Worm (Caenorhabditis elegans) whole organism, late embryonic: Measurements from ENCODE around the gene T07D3.4.

Source experiments
- K02D7.2 ChIP-seq: sonication (generic microtip); optimal IDR thresholded peaks from 2 replicates; lab custom pipeline; 2017; ENCODE audit warnings: mild to moderate bottlenecking, missing genetic modification characterization, missing compliant biosample characterization
- Y22D7AL.16 ChIP-seq: sonication (generic microtip); optimal IDR thresholded peaks from 2 replicates; lab custom pipeline; 2016; ENCODE audit warnings: missing genetic modification characterization, missing compliant biosample characterization
- ceh-19 ChIP-seq: fragments of 200-800 bp; sonication (Bioruptor generic); optimal IDR thresholded peaks from 2 replicates; lab custom pipeline; 2018; ENCODE audit warnings: mild to moderate bottlenecking, missing genetic modification characterization, missing compliant biosample characterization
- ceh-24 ChIP-seq: sonication (generic microtip); optimal IDR thresholded peaks from 2 replicates; lab custom pipeline; 2016; ENCODE audit warnings: mild to moderate bottlenecking, missing genetic modification characterization, missing compliant biosample characterization
- ceh-31 ChIP-seq: sonication (generic microtip); optimal IDR thresholded peaks from 2 replicates; lab custom pipeline; 2016; ENCODE audit warnings: missing genetic modification characterization, missing compliant biosample characterization
- ceh-34 ChIP-seq: sonication (generic microtip); optimal IDR thresholded peaks from 2 replicates; lab custom pipeline; 2016; ENCODE audit warnings: mild to moderate bottlenecking, missing genetic modification characterization, missing compliant biosample characterization
- ceh-45 ChIP-seq: fragments of 200-800 bp; sonication (Bioruptor generic); IDR thresholded peaks from 2 replicates; pipeline ENCODE4 v1.3.6; 2022; ENCODE audit warnings: missing genetic modification reagents, missing genetic modification characterization, missing compliant biosample characterization
- che-1 ChIP-seq: sonication (generic microtip); optimal IDR thresholded peaks from 2 replicates; lab custom pipeline; 2016; ENCODE audit warnings: mild to moderate bottlenecking, missing genetic modification characterization, missing compliant biosample characterization
- dve-1 ChIP-seq: sonication (generic microtip); optimal IDR thresholded peaks from 2 replicates; lab custom pipeline; 2017; ENCODE audit warnings: antibody characterized with exemption, mild to moderate bottlenecking, missing genetic modification characterization, missing compliant biosample characterization
- elt-2 ChIP-seq: sonication (generic microtip); optimal IDR thresholded peaks from 2 replicates; lab custom pipeline; 2016; ENCODE audit warnings: missing genetic modification reagents, missing genetic modification characterization, missing compliant biosample characterization
- elt-4 ChIP-seq: sonication (generic microtip); optimal IDR thresholded peaks from 2 replicates; lab custom pipeline; 2016; ENCODE audit warnings: missing genetic modification characterization, missing compliant biosample characterization
- fkh-10 ChIP-seq: fragments of 150-350 bp; optimal IDR thresholded peaks from 2 replicates; lab custom pipeline; 2014; ENCODE audit warnings: missing biosample characterization, missing genetic modification reagents, missing genetic modification characterization
- fkh-6 ChIP-seq: sonication (generic microtip); optimal IDR thresholded peaks from 2 replicates; lab custom pipeline; 2016; ENCODE audit warnings: missing genetic modification characterization, missing compliant biosample characterization
- gmeb-2 ChIP-seq: sonication (generic microtip); optimal IDR thresholded peaks from 2 replicates; lab custom pipeline; 2016; ENCODE audit warnings: missing genetic modification characterization, inconsistent platforms, missing compliant biosample characterization
- hlh-13 ChIP-seq: fragments of 200-800 bp; sonication (Bioruptor generic); optimal IDR thresholded peaks from 2 replicates; lab custom pipeline; 2018; ENCODE audit warnings: mild to moderate bottlenecking, missing genetic modification characterization, missing compliant biosample characterization
- hlh-15 ChIP-seq: sonication (generic microtip); optimal IDR thresholded peaks from 2 replicates; lab custom pipeline; 2016; ENCODE audit warnings: missing genetic modification characterization, missing compliant biosample characterization
- hlh-30 ChIP-seq: sonication (generic microtip); optimal IDR thresholded peaks from 2 replicates; lab custom pipeline; 2017; ENCODE audit warnings: antibody characterized with exemption, missing genetic modification characterization, missing compliant biosample characterization; ENCODE audit not compliant: insufficient read depth
- hlh-8 ChIP-seq: sonication (generic microtip); optimal IDR thresholded peaks from 2 replicates; lab custom pipeline; 2016; ENCODE audit warnings: missing genotype, missing genetic modification characterization, missing compliant biosample characterization
- madf-2 ChIP-seq: sonication (generic microtip); optimal IDR thresholded peaks from 2 replicates; lab custom pipeline; 2017; ENCODE audit warnings: missing genetic modification characterization, missing compliant biosample characterization
- mec-3 ChIP-seq: sonication (generic microtip); optimal IDR thresholded peaks from 2 replicates; lab custom pipeline; 2016; ENCODE audit warnings: borderline replicate concordance, missing genetic modification characterization, missing compliant biosample characterization
- odd-2 ChIP-seq: sonication (generic microtip); optimal IDR thresholded peaks from 2 replicates; lab custom pipeline; 2017; ENCODE audit warnings: antibody characterized with exemption, mild to moderate bottlenecking, missing genetic modification characterization, missing compliant biosample characterization
- pax-1 ChIP-seq: fragments of 150-350 bp; optimal IDR thresholded peaks from 2 replicates; lab custom pipeline; 2014; ENCODE audit warnings: missing biosample characterization, missing genetic modification characterization
- pha-2 ChIP-seq: sonication (generic microtip); optimal IDR thresholded peaks from 2 replicates; lab custom pipeline; 2017; ENCODE audit warnings: mild to moderate bottlenecking, missing genetic modification characterization, missing compliant biosample characterization
- pha-4 ChIP-seq: fragments of 150-350 bp; optimal IDR thresholded peaks from 2 replicates; lab custom pipeline; 2018; ENCODE audit warnings: missing biosample characterization, missing genetic modification reagents, missing genetic modification characterization
- pros-1 ChIP-seq: fragments of 150-350 bp; optimal IDR thresholded peaks from 2 replicates; lab custom pipeline; 2014; ENCODE audit warnings: missing biosample characterization, missing genetic modification reagents, missing genetic modification characterization
- sox-2 ChIP-seq: fragments of 200-800 bp; sonication (Bioruptor generic); IDR thresholded peaks from 2 replicates; pipeline ENCODE4 v1.3.6; 2022; ENCODE audit warnings: missing genetic modification reagents, missing genetic modification characterization, missing compliant biosample characterization
- sox-4 ChIP-seq: sonication (generic microtip); optimal IDR thresholded peaks from 2 replicates; lab custom pipeline; 2017; ENCODE audit warnings: mild to moderate bottlenecking, missing genetic modification characterization, inconsistent platforms, missing compliant biosample characterization
- syd-9 ChIP-seq: sonication (generic microtip); optimal IDR thresholded peaks from 2 replicates; lab custom pipeline; 2016; ENCODE audit warnings: mild to moderate bottlenecking, missing genetic modification characterization, moderate library complexity, missing compliant biosample characterization
- tbx-2 ChIP-seq: sonication (generic microtip); optimal IDR thresholded peaks from 2 replicates; lab custom pipeline; 2016; ENCODE audit warnings: missing genetic modification characterization, missing compliant biosample characterization
- tbx-7 ChIP-seq: sonication (generic microtip); optimal IDR thresholded peaks from 2 replicates; lab custom pipeline; 2016; ENCODE audit warnings: missing genotype, missing genetic modification characterization, missing compliant biosample characterization
- ttx-3 ChIP-seq: sonication (generic microtip); optimal IDR thresholded peaks from 2 replicates; lab custom pipeline; 2016; ENCODE audit warnings: missing genetic modification reagents, missing genetic modification characterization, missing compliant biosample characterization
- unc-3 ChIP-seq, 2 experiments: fragments of 200-800 bp in 1 of 2; sonication (Bioruptor generic) in 1 of 2; sonication (generic microtip) in 1 of 2; conservative IDR thresholded peaks in 1 of 2; optimal IDR thresholded peaks in 1 of 2; 2 replicates each; pipeline versions ENCODE4 v1.3.6 to Lab custom; 2016 to 2022; ENCODE audit warnings: missing compliant biosample characterization in 2 of 2, missing genetic modification characterization in 2 of 2, missing genetic modification reagents in 1 of 2
- unc-42 ChIP-seq: sonication (generic microtip); optimal IDR thresholded peaks from 2 replicates; lab custom pipeline; 2016; ENCODE audit warnings: missing genotype, missing genetic modification characterization, missing compliant biosample characterization
- unc-55 ChIP-seq: sonication (generic microtip); optimal IDR thresholded peaks from 2 replicates; lab custom pipeline; 2017; ENCODE audit warnings: missing biosample characterization, missing genetic modification reagents, missing genetic modification characterization
- unc-86 ChIP-seq: sonication (generic microtip); optimal IDR thresholded peaks from 2 replicates; lab custom pipeline; 2016; ENCODE audit warnings: missing genetic modification characterization, missing compliant biosample characterization
- zip-5 ChIP-seq: sonication (generic microtip); optimal IDR thresholded peaks from 2 replicates; lab custom pipeline; 2016; ENCODE audit warnings: missing genetic modification characterization, missing compliant biosample characterization

Gene T07D3.4

DNA sequence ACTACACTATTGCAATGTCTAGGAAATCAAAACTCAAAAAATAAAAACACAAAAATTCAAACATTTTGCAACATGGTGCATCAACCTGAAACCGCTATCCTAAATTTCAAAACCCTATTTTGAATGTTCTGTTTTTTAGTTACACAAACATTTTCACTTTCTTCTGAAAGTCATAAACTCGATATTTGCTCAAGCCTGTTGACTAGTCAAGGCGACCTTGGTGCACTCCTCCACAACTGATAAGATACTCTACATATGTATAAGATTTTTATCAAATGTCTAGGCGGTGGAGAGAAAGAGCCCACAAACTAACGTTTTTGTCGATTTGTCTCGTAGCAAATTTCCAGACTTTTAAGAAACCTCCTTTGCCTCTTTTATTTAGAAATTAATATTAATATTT is at the start of gene T07D3.4:
Gene T07D3.4 (plus strand): TSS at position 286 of the 400 bp plus-strand sequence.
- TF ChIP-seq hlh-8 (tag; lab: Kevin White, UChicago) (no peak), syd-9 (tag; lab: Kevin White, UChicago) (no peak), elt-2 (tag; lab: Kevin White, UChicago) (peak; percentile 69), ceh-34 (tag; lab: Kevin White, UChicago) (no peak)
- TF ChIP-seq, all 69 proteins: peak for 1

DNA sequence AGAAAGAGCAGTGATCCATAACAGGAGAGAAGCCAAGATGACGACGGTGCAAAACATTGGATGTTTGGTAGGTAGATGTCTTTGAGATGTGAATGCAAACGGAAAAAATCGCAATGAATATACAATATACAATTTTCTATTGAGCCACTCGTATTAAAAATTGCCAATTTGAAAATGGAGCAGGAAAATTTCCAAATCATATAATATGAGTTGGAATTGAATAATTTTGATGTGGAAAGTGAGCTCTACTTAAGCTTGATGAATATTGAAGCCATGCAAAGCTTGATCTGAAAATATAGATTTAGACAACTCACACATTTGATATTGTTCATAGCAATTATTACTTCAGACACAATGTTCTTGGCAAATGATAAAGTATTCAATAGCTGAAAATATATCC is 49.7 kb upstream of the T07D3.4 start, which contains the start of gene F28A10.8:
Gene F28A10.8 (minus strand): TSS at position 101 of the 400 bp plus-strand sequence.
- TF ChIP-seq ceh-31 (tag; lab: Kevin White, UChicago) (no peak), sox-4 (no peak), hlh-13 (GFP tag; lab: Kevin White, UChicago) (no peak), unc-55 (GFP tag; lab: Kevin White, UChicago) (no peak), tbx-2 (no peak), unc-3 (GFP tag; conservative IDR thresholded peaks at IDR 0.05; lab: Robert Waterston, UW) (no peak), unc-3 (tag; optimal IDR thresholded peaks at IDR 0.05; lab: Kevin White, UChicago) (no peak), elt-2 (tag; lab: Kevin White, UChicago) (no peak), pros-1 (tag; lab: Kevin White, UChicago) (no peak), fkh-6 (tag; lab: Kevin White, UChicago) (no peak), tbx-7 (no peak), gmeb-2 (tag; lab: Kevin White, UChicago) (no peak), K02D7.2 (tag; lab: Kevin White, UChicago) (no peak), hlh-8 (tag; lab: Kevin White, UChicago) (no peak), ceh-19 (GFP tag; lab: Kevin White, UChicago) (no peak), hlh-30 (tag; lab: Kevin White, UChicago) (no peak), unc-42 (no peak), ttx-3 (tag; lab: Kevin White, UChicago) (no peak), che-1 (no peak), unc-86 (tag; lab: Kevin White, UChicago) (no peak)

DNA sequence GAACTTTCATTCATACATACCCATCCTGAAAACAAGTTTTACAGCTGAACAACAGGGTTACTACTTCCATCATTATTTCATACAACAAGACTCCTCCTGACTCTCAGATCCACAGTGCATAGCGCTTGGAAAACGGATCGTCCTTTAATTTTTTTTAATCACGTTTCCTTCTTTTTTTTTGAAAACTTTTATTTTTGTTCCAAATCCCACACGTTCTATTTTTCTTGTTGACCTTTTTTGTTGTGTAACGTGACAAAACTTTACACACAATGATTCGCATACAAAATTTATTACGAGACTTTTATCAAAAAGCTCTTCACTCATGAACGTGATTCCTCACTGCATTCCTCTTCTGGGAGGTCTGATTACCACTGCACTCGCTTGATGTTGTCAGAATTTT is 48.0 kb upstream of the T07D3.4 start, which contains the start of gene clc-33:
Gene clc-33 (plus strand): TSS at position 301 of the 400 bp plus-strand sequence.
- TF ChIP-seq madf-2 (tag; lab: Kevin White, UChicago) (no peak), ceh-45 (GFP tag; lab: Robert Waterston, UW) (no peak), hlh-8 (tag; lab: Kevin White, UChicago) (no peak), sox-2 (no peak), hlh-30 (tag; lab: Kevin White, UChicago) (no peak), sox-4 (no peak), hlh-15 (tag; lab: Kevin White, UChicago) (no peak), mec-3 (tag; lab: Kevin White, UChicago) (no peak), zip-5 (no peak), fkh-6 (tag; lab: Kevin White, UChicago) (no peak), Y22D7AL.16 (tag; lab: Kevin White, UChicago) (no peak), pax-1 (tag; lab: Kevin White, UChicago) (no peak), ceh-19 (GFP tag; lab: Kevin White, UChicago) (no peak), pha-4 (no peak), ceh-24 (tag; lab: Kevin White, UChicago) (no peak), elt-2 (tag; lab: Kevin White, UChicago) (no peak)

DNA sequence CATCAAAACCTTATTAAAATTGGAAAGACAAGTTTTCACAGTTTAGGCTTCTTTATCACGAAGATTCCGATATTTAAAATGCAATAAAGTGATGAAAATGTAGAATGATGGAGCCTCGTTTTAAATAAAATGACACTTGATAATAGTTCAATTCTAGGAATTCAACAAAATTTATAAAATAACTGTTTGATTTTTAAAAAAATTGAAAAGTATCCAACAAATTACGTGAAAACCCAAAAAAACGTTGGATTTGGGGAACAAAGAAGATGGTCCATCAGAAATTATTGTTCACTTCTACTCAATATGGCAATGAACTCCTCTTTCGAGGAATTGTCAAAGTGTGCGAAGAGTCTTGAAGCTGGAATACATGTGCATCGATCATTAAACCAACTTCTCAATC is 44.1 kb upstream of the T07D3.4 start, which contains the start of gene F28A10.4:
Gene F28A10.4 (plus strand): TSS at position 301 of the 400 bp plus-strand sequence.
- TF ChIP-seq fkh-10 (GFP tag; lab: Kevin White, UChicago) (no peak), pha-4 (no peak), ceh-34 (tag; lab: Kevin White, UChicago) (no peak), odd-2 (tag; lab: Kevin White, UChicago) (no peak), elt-4 (tag; lab: Kevin White, UChicago) (no peak), unc-3 (GFP tag; conservative IDR thresholded peaks at IDR 0.05; lab: Robert Waterston, UW) (no peak), unc-3 (tag; optimal IDR thresholded peaks at IDR 0.05; lab: Kevin White, UChicago) (no peak), pha-2 (tag; lab: Kevin White, UChicago) (no peak), dve-1 (tag; lab: Kevin White, UChicago) (no peak)
- TF ChIP-seq, all 69 proteins: peak for 0
